Fruit fly (Drosophila melanogaster): ENCODE results near the gene Larp4B.

Larp4B gene

dm6 chr3L:3236319-3236718, 11.7 kb downstream of the Larp4B start:
- no peak for TF ChIP-seq Hr78 (GFP tag; optimal IDR thresholded peaks at IDR 0.05)
- no peak for TF ChIP-seq Trl (optimal IDR thresholded peaks at IDR 0.05)
- TF ChIP-seq Trl (GFP tag; optimal IDR thresholded peaks at IDR 0.05), result no peak
- TF ChIP-seq az2 (GFP tag; optimal IDR thresholded peaks at IDR 0.05), result no peak
- no peak for TF ChIP-seq odd (GFP tag; optimal IDR thresholded peaks at IDR 0.05)
- no peak for TF ChIP-seq CG9437 (GFP tag; optimal IDR thresholded peaks at IDR 0.05)
- no peak for TF ChIP-seq ash1 (GFP tag; optimal IDR thresholded peaks at IDR 0.05)
- peak; percentile 16 for TF ChIP-seq CG13296 (GFP tag; optimal IDR thresholded peaks at IDR 0.05)
- TF ChIP-seq her (GFP tag; optimal IDR thresholded peaks at IDR 0.05), result no peak
- peak; percentile 91 for TF ChIP-seq sug (tag; optimal IDR thresholded peaks at IDR 0.05)
- TF ChIP-seq Sox100B (GFP tag; optimal IDR thresholded peaks at IDR 0.05), result no peak
- TF ChIP-seq B-H2 (GFP tag; optimal IDR thresholded peaks at IDR 0.05), result peak; percentile 31
- no peak for TF ChIP-seq fd102C (GFP tag; optimal IDR thresholded peaks at IDR 0.05)
- TF ChIP-seq h (optimal IDR thresholded peaks at IDR 0.05), result no peak
- TF ChIP-seq HmgZ (tag; optimal IDR thresholded peaks at IDR 0.05), result no peak
- TF ChIP-seq gem (tag; optimal IDR thresholded peaks at IDR 0.05), result no peak
- TF ChIP-seq twi (tag; optimal IDR thresholded peaks at IDR 0.05), result no peak
- no peak for TF ChIP-seq Asciz (GFP tag; optimal IDR thresholded peaks at IDR 0.05)
- peak; percentile 6 for TF ChIP-seq CG34376 (GFP tag; optimal IDR thresholded peaks at IDR 0.05)
- no peak for TF ChIP-seq slp2 (GFP tag; optimal IDR thresholded peaks at IDR 0.05)
- peak; percentile 8 for TF ChIP-seq CG10543 (GFP tag; optimal IDR thresholded peaks at IDR 0.05)
- TF ChIP-seq knrl (GFP tag; IDR thresholded peaks at IDR 0.05; ENCODE audit: partially characterized antibody), result no peak
- no peak for TF ChIP-seq CG8359 (GFP tag; optimal IDR thresholded peaks at IDR 0.05; ENCODE audit: borderline replicate concordance)
- TF ChIP-seq grau (tag; optimal IDR thresholded peaks at IDR 0.05), result peak; percentile 4
- TF ChIP-seq CG12155 (GFP tag; optimal IDR thresholded peaks at IDR 0.05), result no peak
- TF ChIP-seq CG2199 (GFP tag; IDR thresholded peaks at IDR 0.05), result peak; percentile 64; the same call in 1 of the 3 replicates
- no peak for TF ChIP-seq sisA (GFP tag; IDR thresholded peaks at IDR 0.05)
- TF ChIP-seq GATAe (GFP tag; conservative IDR thresholded peaks at IDR 0.05), result no peak
- TF ChIP-seq cato (GFP tag; optimal IDR thresholded peaks at IDR 0.05; ENCODE audit: borderline replicate concordance), result no peak
- no peak for TF ChIP-seq CG4404 (GFP tag; IDR thresholded peaks at IDR 0.05)
- peak; percentile 25; the same call in 1 of the 2 replicates for TF ChIP-seq sob (GFP tag; IDR thresholded peaks at IDR 0.05)
- no peak for TF ChIP-seq CG31388 (GFP tag; optimal IDR thresholded peaks at IDR 0.05)
- TF ChIP-seq Med (GFP tag), result peak; percentile 20
- no peak for TF ChIP-seq sr (GFP tag; IDR thresholded peaks at IDR 0.05)
- no peak for TF ChIP-seq wdn (GFP tag; IDR thresholded peaks at IDR 0.05)
- TF ChIP-seq slou (GFP tag; optimal IDR thresholded peaks at IDR 0.05), result no peak
- no peak for TF ChIP-seq CG3163 (GFP tag; optimal IDR thresholded peaks at IDR 0.05)
- TF ChIP-seq CG10959 (GFP tag; IDR thresholded peaks at IDR 0.05), result no peak

DNA sequence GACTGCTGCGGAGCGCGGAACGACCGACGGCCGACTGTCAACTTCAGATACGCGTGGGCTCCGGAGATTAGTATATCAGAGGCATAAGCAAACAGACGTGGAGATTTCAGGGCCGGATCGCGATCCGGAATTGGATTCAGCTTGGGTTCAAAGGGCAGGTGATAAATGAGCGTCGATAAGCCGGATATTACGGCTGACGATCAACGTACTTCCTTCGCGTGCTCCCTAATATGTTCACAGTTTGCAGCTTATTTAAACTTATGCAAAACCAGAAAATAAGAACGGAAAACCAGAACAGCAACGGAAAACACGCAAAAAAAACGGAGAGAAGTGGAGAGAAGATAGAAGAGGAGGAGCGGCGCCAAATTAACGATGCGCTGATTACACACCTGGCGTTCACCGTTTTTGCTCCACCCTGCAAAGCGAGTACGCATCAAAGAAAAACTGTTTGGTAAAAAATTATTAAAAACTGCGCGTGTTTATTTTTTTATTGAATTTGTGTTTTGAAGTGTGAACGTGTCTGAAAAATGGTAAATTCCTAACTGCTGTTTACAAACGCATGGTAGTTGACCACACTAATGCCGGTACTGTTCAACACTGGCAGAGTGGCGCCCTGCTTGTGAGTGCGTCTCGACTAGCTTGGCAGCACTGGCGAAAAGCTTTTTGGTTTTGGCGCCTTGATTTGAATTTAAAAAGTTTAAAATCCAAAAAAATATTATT, 14.6 kb downstream of the Larp4B start, which contains the start of gene CG17746:
Gene CG17746 (minus strand): TSS at position 546 of the 720 bp plus-strand sequence.
- TF ChIP-seq Usf (GFP tag; optimal IDR thresholded peaks at IDR 0.05) (no peak), gsb (GFP tag; IDR thresholded peaks at IDR 0.05) (no peak), Lpt (GFP tag; optimal IDR thresholded peaks at IDR 0.05) (no peak), kni (GFP tag; optimal IDR thresholded peaks at IDR 0.05) (no peak), yki (optimal IDR thresholded peaks at IDR 0.05) (no peak), Abd-B (GFP tag; optimal IDR thresholded peaks at IDR 0.05) (no peak), HmgD (GFP tag; optimal IDR thresholded peaks at IDR 0.05) (peak; percentile 53), CG13624 (GFP tag; optimal IDR thresholded peaks at IDR 0.05) (peak; percentile 77), CG15073 (GFP tag; optimal IDR thresholded peaks at IDR 0.05) (no peak), CG14860 (GFP tag; IDR thresholded peaks at IDR 0.05; ENCODE audit: partially characterized antibody) (peak; percentile 41; the same call in 1 of the 3 replicates), Vsx1 (GFP tag; optimal IDR thresholded peaks at IDR 0.05) (no peak), Asciz (GFP tag; optimal IDR thresholded peaks at IDR 0.05) (no peak), row (GFP tag; IDR thresholded peaks at IDR 0.05) (no peak), Bdp1 (GFP tag; optimal IDR thresholded peaks at IDR 0.05) (peak; percentile 56), ato (GFP tag; IDR thresholded peaks at IDR 0.05; ENCODE audit: partially characterized antibody) (peak; percentile 50; the same call in 1 of the 2 replicates), z (GFP tag; IDR thresholded peaks at IDR 0.05) (no peak)

Data from whole organism, embryonic.